Worm (Caenorhabditis elegans): ENCODE data around the gene C35B1.3.

DNA sequence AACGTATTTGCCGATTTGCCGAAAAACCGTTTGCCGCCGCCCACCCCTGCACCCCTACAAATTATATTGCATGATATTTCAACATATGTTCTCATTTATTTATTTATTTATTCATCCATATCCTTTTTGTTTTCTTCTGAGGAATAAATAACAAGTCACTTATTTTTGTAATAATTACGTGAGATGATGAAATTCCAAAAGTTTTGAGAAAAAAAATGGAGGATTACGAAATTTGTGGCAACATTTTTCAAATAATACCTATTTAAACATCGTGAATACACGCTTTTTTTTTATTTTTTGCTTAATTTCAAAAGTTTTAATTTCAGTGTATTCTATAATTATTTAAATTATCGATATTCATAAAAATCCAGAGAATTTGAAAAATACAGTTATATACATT lies 16.0 kb downstream of the C35B1.3 start:
- TF ChIP-seq ceh-36 (tag; optimal IDR thresholded peaks at IDR 0.05) (no peak), flt-1 (GFP tag; IDR thresholded peaks at IDR 0.05) (no peak), hmg-4 (GFP tag; optimal IDR thresholded peaks at IDR 0.05) (no peak), ama-1 (optimal IDR thresholded peaks at IDR 0.05) (no peak), tbx-11 (GFP tag; IDR thresholded peaks at IDR 0.05) (no peak), F13C5.2 (tag; optimal IDR thresholded peaks at IDR 0.05) (no peak), sea-1 (GFP tag; conservative IDR thresholded peaks at IDR 0.05) (no peak), ceh-13 (GFP tag; optimal IDR thresholded peaks at IDR 0.05) (no peak), B0310.2 (tag; optimal IDR thresholded peaks at IDR 0.05) (no peak), hmbx-1 (tag; optimal IDR thresholded peaks at IDR 0.05) (no peak), ets-7 (tag; optimal IDR thresholded peaks at IDR 0.05) (no peak), hnd-1 (tag; optimal IDR thresholded peaks at IDR 0.05) (no peak), scrt-1 (GFP tag; IDR thresholded peaks at IDR 0.05) (no peak), aly-1 (tag; optimal IDR thresholded peaks at IDR 0.05) (no peak)
